Fruit fly (Drosophila melanogaster): ENCODE data around the gene CheA87a.

The CheA87a gene

dm6 chr3R:13406898-13407297, 37.5 kb downstream of the CheA87a start, which contains the start of gene yellow-e2:
Gene yellow-e2, minus strand, starts transcription at chr3R:13406998.
- TF ChIP-seq gem (tag; optimal IDR thresholded peaks at IDR 0.05) = peak; percentile 29
- TF ChIP-seq CG17802 (tag; optimal IDR thresholded peaks at IDR 0.05) = no peak
- no peak for TF ChIP-seq CHES-1-like (GFP tag; optimal IDR thresholded peaks at IDR 0.05)
- peak; percentile 27 for TF ChIP-seq CG8924 (tag; optimal IDR thresholded peaks at IDR 0.05)
- TF ChIP-seq btn (GFP tag; optimal IDR thresholded peaks at IDR 0.05) = no peak
- peak; percentile 77 for TF ChIP-seq D19A (tag; optimal IDR thresholded peaks at IDR 0.05)
- TF ChIP-seq CG15269 (tag; optimal IDR thresholded peaks at IDR 0.05) = peak; percentile 23
- no peak for TF ChIP-seq CG7987 (GFP tag; optimal IDR thresholded peaks at IDR 0.05)
- TF ChIP-seq MTF-1 (GFP tag; optimal IDR thresholded peaks at IDR 0.05; ENCODE audit: borderline replicate concordance) = no peak
- TF ChIP-seq nau (GFP tag; optimal IDR thresholded peaks at IDR 0.05) = no peak
- TF ChIP-seq jigr1 (GFP tag; IDR thresholded peaks at IDR 0.05) = no peak
- TF ChIP-seq CG11504 (tag; optimal IDR thresholded peaks at IDR 0.05) = peak; percentile 3
- peak in 1 of 2 experiments; percentile 25 for TF ChIP-seq insv (GFP tag; optimal IDR thresholded peaks at IDR 0.05)

DNA sequence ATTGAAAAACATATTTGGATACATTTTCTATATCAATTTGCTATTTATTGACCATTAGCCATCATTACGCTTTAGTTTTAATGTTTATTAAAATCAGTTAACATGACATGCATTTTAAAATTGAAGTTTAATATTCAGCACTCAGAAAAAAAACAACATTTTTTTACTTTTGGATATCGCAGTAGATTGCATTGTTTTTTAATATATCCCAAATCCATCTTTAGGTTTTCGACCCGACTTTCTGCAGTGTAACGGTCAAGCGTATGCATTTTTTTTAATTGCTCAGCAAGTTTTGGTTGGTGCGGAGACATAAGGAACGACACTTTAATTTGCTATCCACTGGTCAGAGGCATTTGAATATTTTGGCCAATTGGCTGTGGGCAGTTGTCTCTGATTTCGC, 43.3 kb downstream of the CheA87a start:
- no peak for TF ChIP-seq CHES-1-like (GFP tag; optimal IDR thresholded peaks at IDR 0.05)
- TF ChIP-seq Hsf (GFP tag; optimal IDR thresholded peaks at IDR 0.05) = no peak
- TF ChIP-seq ato (GFP tag; IDR thresholded peaks at IDR 0.05; ENCODE audit: partially characterized antibody) = no peak
- no peak for TF ChIP-seq CG2120 (GFP tag; optimal IDR thresholded peaks at IDR 0.05)
- TF ChIP-seq lmd (GFP tag; IDR thresholded peaks at IDR 0.05) = no peak
- TF ChIP-seq CG12071 (GFP tag; optimal IDR thresholded peaks at IDR 0.05) = no peak
- TF ChIP-seq Eip74EF (GFP tag; optimal IDR thresholded peaks at IDR 0.05) = no peak
- no peak for TF ChIP-seq jumu (GFP tag; optimal IDR thresholded peaks at IDR 0.05)
- no peak for TF ChIP-seq CG17186 (GFP tag; optimal IDR thresholded peaks at IDR 0.05)
- TF ChIP-seq Optix (GFP tag; IDR thresholded peaks at IDR 0.05) = no peak
- no peak for TF ChIP-seq chinmo (GFP tag; IDR thresholded peaks at IDR 0.05; ENCODE audit: partially characterized antibody)
- no peak for TF ChIP-seq CG3847 (GFP tag; IDR thresholded peaks at IDR 0.05)
- TF ChIP-seq Asciz (GFP tag; optimal IDR thresholded peaks at IDR 0.05) = no peak
- TF ChIP-seq CG9876 (GFP tag; optimal IDR thresholded peaks at IDR 0.05) = no peak
- TF ChIP-seq crol (GFP tag; IDR thresholded peaks at IDR 0.05) = no peak
- no peak for TF ChIP-seq amos (GFP tag; IDR thresholded peaks at IDR 0.05; ENCODE audit: partially characterized antibody)
- TF ChIP-seq chm (GFP tag; IDR thresholded peaks at IDR 0.05) = no peak

- TF ChIP-seq CG12071 (GFP tag; optimal IDR thresholded peaks at IDR 0.05) (no peak), Aef1 (GFP tag; IDR thresholded peaks at IDR 0.05) (no peak)
These were observed 45.7 kb downstream of the CheA87a start, which contains the start of gene yellow-e for dm6 chr3R:13415186-13415585. Gene yellow-e, minus strand, starts transcription at chr3R:13415286.

DNA sequence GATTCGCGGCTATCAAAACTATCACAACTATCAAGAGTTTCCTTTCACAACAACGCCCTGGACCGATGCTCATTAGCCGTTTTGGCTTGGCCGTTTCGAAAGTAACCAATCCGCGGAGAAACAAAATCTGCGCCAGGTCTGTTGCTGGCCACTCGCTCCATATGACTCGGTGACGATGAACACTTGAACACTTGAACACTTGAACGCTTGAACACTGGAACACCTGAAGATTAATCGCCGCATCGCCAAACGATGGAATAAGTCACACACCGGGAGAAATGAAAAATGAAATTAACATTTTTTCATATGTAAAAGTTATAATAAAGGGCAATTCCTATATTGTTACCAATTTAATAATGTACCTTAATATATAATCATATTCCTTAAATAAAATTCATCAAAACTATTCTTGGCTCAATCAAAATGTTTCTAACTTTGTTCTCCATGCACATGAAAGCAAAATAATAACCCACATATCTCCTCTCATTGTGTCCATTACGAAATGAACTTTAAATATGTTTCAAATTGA, 47.7 kb downstream of the CheA87a start:
- TF ChIP-seq CG8281 (tag; optimal IDR thresholded peaks at IDR 0.05) (peak; percentile 92), nerfin-2 (GFP tag; IDR thresholded peaks at IDR 0.05; ENCODE audit: partially characterized antibody) (no peak)

Data from whole organism, embryonic.